Worm (Caenorhabditis elegans): ENCODE data around the gene apc-17.

DNA sequence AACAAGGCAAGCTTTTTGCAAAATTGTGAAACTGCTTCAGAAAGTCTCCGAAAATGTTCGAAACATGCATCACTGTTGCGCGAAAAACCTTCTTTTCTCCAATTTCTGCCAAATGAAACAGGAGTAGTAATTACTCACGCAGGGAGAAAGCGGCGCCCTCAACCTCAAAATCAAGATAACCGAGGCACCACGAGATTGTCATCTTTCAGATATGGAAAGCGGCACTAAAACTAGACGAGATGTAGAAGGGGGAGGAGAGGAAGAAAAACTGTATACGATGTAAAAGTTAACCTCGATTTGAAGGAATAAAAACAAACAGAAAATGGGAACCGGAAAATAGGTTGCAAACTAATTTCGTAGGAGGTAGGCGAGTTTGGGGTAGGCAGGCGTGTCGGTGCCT, 31.4 kb upstream of the apc-17 start:
- TF ChIP-seq W03F9.2 (tag; optimal IDR thresholded peaks at IDR 0.05) = no peak
- TF ChIP-seq dao-5 (tag; optimal IDR thresholded peaks at IDR 0.05) = no peak

All from whole organism, L4/young adult.